Worm (Caenorhabditis elegans) whole organism, L1 larva: Measurements from ENCODE around the gene ZC513.3.
A peak's percentile ranks its signal among the peaks of the same experiment; 100 is the strongest.

ENCODE experiments used
- C16A3.4 ChIP-seq: fragments of 150-350 bp; optimal IDR thresholded peaks from 2 replicates; lab custom pipeline; 2014; ENCODE audit warnings: missing biosample characterization, missing genetic modification characterization
- F16B12.6 ChIP-seq: fragments of 150-350 bp; optimal IDR thresholded peaks from 2 replicates; lab custom pipeline; 2014; ENCODE audit warnings: missing biosample characterization, missing genetic modification characterization
- Y116A8C.19 ChIP-seq: sonication (generic microtip); optimal IDR thresholded peaks from 2 replicates; lab custom pipeline; 2016; ENCODE audit warnings: missing compliant biosample characterization, missing genetic modification characterization, borderline replicate concordance
- aly-2 ChIP-seq: fragments of 150-350 bp; optimal IDR thresholded peaks from 2 replicates; lab custom pipeline; 2014; ENCODE audit warnings: missing biosample characterization, missing genetic modification characterization
- ama-1 ChIP-seq: fragments of 150-350 bp; optimal IDR thresholded peaks from 2 replicates; lab custom pipeline; 2014
- blmp-1 ChIP-seq: fragments of 150-350 bp; optimal IDR thresholded peaks from 2 replicates; lab custom pipeline; 2014; ENCODE audit warnings: missing biosample characterization, missing genetic modification characterization
- ceh-88 ChIP-seq: fragments of 200-800 bp; sonication (Bioruptor generic); IDR thresholded peaks from 2 replicates; pipeline ENCODE4 v1.3.6; 2022; ENCODE audit warnings: missing genetic modification characterization, missing compliant biosample characterization
- ces-1 ChIP-seq: fragments of 150-350 bp; optimal IDR thresholded peaks from 2 replicates; lab custom pipeline; 2014; ENCODE audit warnings: missing biosample characterization, missing genetic modification reagents, missing genetic modification characterization
- dpl-1 ChIP-seq, 3 experiments: fragments of 150-350 bp in 2 of 3; sonication (generic microtip) in 1 of 3; optimal IDR thresholded peaks; 2 replicates each; lab custom pipeline; 2014 to 2017; ENCODE audit warnings: missing biosample characterization in 3 of 3, missing genetic modification characterization in 3 of 3, missing genetic modification reagents in 3 of 3
- dsc-1 ChIP-seq: sonication (generic microtip); optimal IDR thresholded peaks from 2 replicates; lab custom pipeline; 2016; ENCODE audit warnings: mild to moderate bottlenecking, missing genetic modification characterization, missing compliant biosample characterization
- efl-1 ChIP-seq, 4 experiments: fragments of 150-350 bp; optimal IDR thresholded peaks in 3 of 4; peaks in 1 of 4; 1 replicate in 1 of 4; 2 replicates in 3 of 4; lab custom pipeline; 2014; ENCODE audit warnings: missing biosample characterization in 2 of 4, missing genetic modification characterization in 2 of 4, missing genetic modification reagents in 2 of 4
- egl-13 ChIP-seq: sonication (generic microtip); optimal IDR thresholded peaks from 2 replicates; lab custom pipeline; 2016; ENCODE audit warnings: missing genotype, missing genetic modification reagents, missing genetic modification characterization, missing compliant biosample characterization
- egl-27 ChIP-seq, 2 experiments: fragments of 150-350 bp in 1 of 2; sonication (generic microtip); optimal IDR thresholded peaks; 3 replicates each; lab custom pipeline; 2017 to 2018; ENCODE audit warnings: missing biosample characterization in 2 of 2, missing genetic modification characterization in 2 of 2, missing genetic modification reagents in 2 of 2
- elt-2 ChIP-seq: sonication (generic microtip); optimal IDR thresholded peaks from 2 replicates; lab custom pipeline; 2016; ENCODE audit warnings: missing genetic modification characterization, mild to moderate bottlenecking, inconsistent platforms, missing compliant biosample characterization, missing genetic modification reagents
- elt-3 ChIP-seq, 6 experiments: fragments of 150-350 bp in 1 of 6; sonication (generic microtip); optimal IDR thresholded peaks; 2 replicates each; lab custom pipeline; 2017 to 2018; ENCODE audit warnings: missing biosample characterization in 6 of 6, missing genetic modification characterization in 6 of 6, inconsistent platforms in 1 of 6
- fkh-4 ChIP-seq: sonication (generic microtip); optimal IDR thresholded peaks from 2 replicates; lab custom pipeline; 2016; ENCODE audit warnings: missing compliant biosample characterization, missing genetic modification characterization, borderline replicate concordance
- fkh-8 ChIP-seq: sonication (generic microtip); optimal IDR thresholded peaks from 2 replicates; lab custom pipeline; 2016; ENCODE audit warnings: mild to moderate bottlenecking, missing genetic modification characterization, missing compliant biosample characterization
- fos-1 ChIP-seq: fragments of 150-350 bp; optimal IDR thresholded peaks from 2 replicates; lab custom pipeline; 2014; ENCODE audit warnings: missing biosample characterization, missing genetic modification characterization
- grh-1 ChIP-seq: fragments of 200-800 bp; sonication (Bioruptor generic); IDR thresholded peaks from 2 replicates; pipeline ENCODE4 v1.3.6; 2022; ENCODE audit warnings: missing genetic modification reagents, missing genetic modification characterization, missing compliant biosample characterization
- hlh-4 ChIP-seq: sonication (generic microtip); optimal IDR thresholded peaks from 2 replicates; lab custom pipeline; 2016; ENCODE audit warnings: mild to moderate bottlenecking, missing genetic modification characterization, missing compliant biosample characterization
- hpl-2 ChIP-seq: fragments of 150-350 bp; optimal IDR thresholded peaks from 2 replicates; lab custom pipeline; 2014; ENCODE audit warnings: missing biosample characterization, missing genetic modification reagents, missing genetic modification characterization
- isw-1 ChIP-seq: fragments of 200-800 bp; sonication (Bioruptor generic); IDR thresholded peaks from 2 replicates; pipeline ENCODE4 v1.3.6; 2022; ENCODE audit warnings: missing genetic modification characterization, missing compliant biosample characterization
- jun-1 ChIP-seq: fragments of 150-350 bp; optimal IDR thresholded peaks from 2 replicates; lab custom pipeline; 2014; ENCODE audit warnings: missing biosample characterization, missing genetic modification reagents, missing genetic modification characterization
- lin-14 ChIP-seq: fragments of 200-800 bp; sonication (Bioruptor generic); optimal IDR thresholded peaks from 2 replicates; lab custom pipeline; 2018; ENCODE audit warnings: mild to moderate bottlenecking, missing genetic modification characterization, moderate library complexity, missing compliant biosample characterization
- lin-35 ChIP-seq, 2 experiments: fragments of 150-350 bp; optimal IDR thresholded peaks; 2 replicates each; lab custom pipeline; 2014; ENCODE audit warnings: missing biosample characterization in 2 of 2, missing genetic modification characterization in 2 of 2, missing genetic modification reagents in 2 of 2
- mef-2 ChIP-seq: fragments of 150-350 bp; optimal IDR thresholded peaks from 2 replicates; lab custom pipeline; 2014; ENCODE audit warnings: missing biosample characterization, missing genetic modification characterization
- mep-1 ChIP-seq: fragments of 150-350 bp; optimal IDR thresholded peaks from 2 replicates; lab custom pipeline; 2014; ENCODE audit warnings: missing biosample characterization, missing genetic modification characterization
- nhr-11 ChIP-seq: fragments of 150-350 bp; optimal IDR thresholded peaks from 2 replicates; lab custom pipeline; 2014; ENCODE audit warnings: missing biosample characterization, missing genetic modification characterization
- nhr-12 ChIP-seq: sonication (generic microtip); optimal IDR thresholded peaks from 2 replicates; lab custom pipeline; 2017; ENCODE audit warnings: missing biosample characterization, missing genetic modification characterization
- nhr-20 ChIP-seq: sonication (generic microtip); optimal IDR thresholded peaks from 2 replicates; lab custom pipeline; 2016; ENCODE audit warnings: mild to moderate bottlenecking, missing genetic modification characterization, missing compliant biosample characterization
- nhr-237 ChIP-seq: fragments of 150-350 bp; optimal IDR thresholded peaks from 2 replicates; lab custom pipeline; 2014; ENCODE audit warnings: missing biosample characterization, missing genetic modification characterization
- nhr-28 ChIP-seq: fragments of 150-350 bp; optimal IDR thresholded peaks from 2 replicates; lab custom pipeline; 2014; ENCODE audit warnings: missing biosample characterization, missing genetic modification characterization
- nhr-76 ChIP-seq: sonication (generic microtip); optimal IDR thresholded peaks from 2 replicates; lab custom pipeline; 2017; ENCODE audit warnings: missing biosample characterization, missing genetic modification characterization
- nhr-85 ChIP-seq: sonication (generic microtip); peaks from one replicate; lab custom pipeline; 2016; ENCODE audit warnings: missing genetic modification characterization, inconsistent platforms, missing compliant biosample characterization
- pqm-1 ChIP-seq: sonication (generic microtip); optimal IDR thresholded peaks from 3 replicates; lab custom pipeline; 2017; ENCODE audit warnings: missing biosample characterization, missing genetic modification characterization
- snpc-4 ChIP-seq: fragments of 150-350 bp; optimal IDR thresholded peaks from 2 replicates; lab custom pipeline; 2014; ENCODE audit warnings: missing biosample characterization, missing genetic modification characterization
- swsn-7 ChIP-seq: sonication (generic microtip); optimal IDR thresholded peaks from 2 replicates; lab custom pipeline; 2016; ENCODE audit warnings: missing genetic modification characterization, missing compliant biosample characterization
- tbx-2 ChIP-seq: sonication (generic microtip); optimal IDR thresholded peaks from 2 replicates; lab custom pipeline; 2016; ENCODE audit warnings: missing genetic modification characterization, missing compliant biosample characterization
- tlp-1 ChIP-seq: fragments of 150-350 bp; optimal IDR thresholded peaks from 2 replicates; lab custom pipeline; 2014; ENCODE audit warnings: missing biosample characterization, missing genetic modification characterization
- unc-130 ChIP-seq: fragments of 150-350 bp; optimal IDR thresholded peaks from 2 replicates; lab custom pipeline; 2017; ENCODE audit warnings: missing biosample characterization, missing genetic modification characterization, inconsistent platforms
- unc-86 ChIP-seq: sonication (generic microtip); optimal IDR thresholded peaks from 2 replicates; lab custom pipeline; 2016; ENCODE audit warnings: missing genetic modification characterization, missing compliant biosample characterization
- vab-15 ChIP-seq: sonication (generic microtip); optimal IDR thresholded peaks from 2 replicates; lab custom pipeline; 2017; ENCODE audit warnings: missing genotype, mild to moderate bottlenecking, missing genetic modification characterization, missing compliant biosample characterization
- xbp-1 ChIP-seq: sonication (generic microtip); optimal IDR thresholded peaks from 2 replicates; lab custom pipeline; 2016; ENCODE audit warnings: missing genetic modification characterization, missing compliant biosample characterization
- ztf-4 ChIP-seq: fragments of 150-350 bp; optimal IDR thresholded peaks from 2 replicates; lab custom pipeline; 2014; ENCODE audit warnings: missing biosample characterization, missing genetic modification characterization

Gene ZC513.3

ce11 chrV:8014710-8015314 is 32.0 kb upstream of the ZC513.3 start:
- TF ChIP-seq snpc-4 (tag; lab: Kevin White, UChicago) = peak; percentile 67

ce11 chrV:8016928-8017327 is 29.9 kb upstream of the ZC513.3 start, which contains the start of gene sptl-2:
sptl-2 (plus strand) TSS chrV:8017207.
- TF ChIP-seq xbp-1 = no peak
- TF ChIP-seq mep-1 (tag; lab: Kevin White, UChicago) = no peak
- no peak for TF ChIP-seq pqm-1 (tag; lab: Kevin White, UChicago)
- TF ChIP-seq dsc-1 (tag; lab: Kevin White, UChicago) = no peak
- no peak for TF ChIP-seq C16A3.4 (tag; lab: Kevin White, UChicago)
- no peak for TF ChIP-seq hpl-2 (GFP tag; lab: Kevin White, UChicago)
- no peak for TF ChIP-seq unc-86 (tag; lab: Kevin White, UChicago)
- no peak for TF ChIP-seq lin-14
- TF ChIP-seq unc-130 (tag; lab: Kevin White, UChicago) = no peak
- no peak for TF ChIP-seq aly-2 (tag; lab: Kevin White, UChicago)
- no peak for TF ChIP-seq dpl-1 (GFP tag; optimal IDR thresholded peaks at IDR 0.05; lab: Kevin White, UChicago)
- TF ChIP-seq F16B12.6 (tag; lab: Kevin White, UChicago) = no peak

DNA sequence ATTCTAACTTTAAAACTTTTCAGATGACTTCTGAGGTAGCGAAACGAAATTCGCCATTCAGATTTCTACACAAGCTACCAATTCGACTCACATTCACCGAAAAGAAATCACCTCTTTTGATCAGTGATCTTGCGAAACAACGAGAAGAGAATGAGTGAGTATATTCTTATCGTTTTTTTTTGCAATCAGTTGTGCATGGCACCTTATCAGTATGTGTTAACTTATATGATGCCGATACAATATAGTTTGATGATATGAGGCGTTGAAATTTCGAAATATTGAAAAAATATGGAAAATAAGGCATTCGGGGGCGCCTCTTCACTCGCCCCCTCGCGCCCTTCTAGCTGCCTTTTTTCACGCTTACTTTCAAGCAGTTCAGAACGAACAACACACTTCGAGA is 28.9 kb upstream of the ZC513.3 start:
- no peak for TF ChIP-seq nhr-11
- no peak for TF ChIP-seq mef-2 (tag; lab: Kevin White, UChicago)
- no peak for TF ChIP-seq dsc-1 (tag; lab: Kevin White, UChicago)
- no peak for TF ChIP-seq nhr-28 (tag; lab: Kevin White, UChicago)
- no peak for TF ChIP-seq ama-1 (lab: Kevin White, UChicago)
- TF ChIP-seq blmp-1 (tag; lab: Kevin White, UChicago) = no peak
- TF ChIP-seq elt-3 (tag; optimal IDR thresholded peaks at IDR 0.05; lab: Kevin White, UChicago) = no peak
- no peak for TF ChIP-seq egl-27 (tag; optimal IDR thresholded peaks at IDR 0.05; lab: Kevin White, UChicago)
- no peak for TF ChIP-seq nhr-237
- peak; percentile 14 for TF ChIP-seq jun-1
- no peak for TF ChIP-seq unc-86 (tag; lab: Kevin White, UChicago)
- no peak for TF ChIP-seq mep-1 (tag; lab: Kevin White, UChicago)
- TF ChIP-seq C16A3.4 (tag; lab: Kevin White, UChicago) = no peak
- no peak for TF ChIP-seq fkh-8 (tag; lab: Kevin White, UChicago)
- no peak for TF ChIP-seq fkh-4 (tag; lab: Kevin White, UChicago)
- TF ChIP-seq elt-2 = peak; percentile 75
- no peak for TF ChIP-seq ztf-4 (tag; lab: Kevin White, UChicago)
- no peak for TF ChIP-seq swsn-7 (tag; lab: Kevin White, UChicago)
- TF ChIP-seq tbx-2 (tag; lab: Kevin White, UChicago) = no peak
- TF ChIP-seq nhr-85 (tag; lab: Kevin White, UChicago) = no peak
- TF ChIP-seq nhr-12 (tag; lab: Kevin White, UChicago) = no peak
- no peak for TF ChIP-seq efl-1 (optimal IDR thresholded peaks at IDR 0.05; lab: Kevin White, UChicago)
- no peak for TF ChIP-seq efl-1 (GFP tag; optimal IDR thresholded peaks at IDR 0.05 in 1 of 2; lab: Kevin White, UChicago)
- TF ChIP-seq ceh-88 (GFP tag; lab: Robert Waterston, UW) = no peak
- no peak for TF ChIP-seq ces-1 (GFP tag; lab: Kevin White, UChicago)
- no peak for TF ChIP-seq isw-1
- TF ChIP-seq egl-13 (tag; lab: Kevin White, UChicago) = no peak
- no peak for TF ChIP-seq nhr-76 (tag; lab: Kevin White, UChicago)
- peak; percentile 67 for TF ChIP-seq pqm-1 (tag; lab: Kevin White, UChicago)
- TF ChIP-seq fos-1 (tag; lab: Kevin White, UChicago) = no peak
- TF ChIP-seq nhr-20 (tag; lab: Kevin White, UChicago) = peak; percentile 43
- no peak for TF ChIP-seq vab-15 (tag; lab: Kevin White, UChicago)
- peak; percentile 58 for TF ChIP-seq tlp-1 (tag; lab: Kevin White, UChicago)
- peak in 1 of 2 experiments; percentile 23 for TF ChIP-seq lin-35 (GFP tag; optimal IDR thresholded peaks at IDR 0.05; lab: Kevin White, UChicago)
- no peak for TF ChIP-seq hlh-4
- no peak for TF ChIP-seq grh-1 (GFP tag; lab: Robert Waterston, UW)
- no peak for TF ChIP-seq Y116A8C.19
- TF ChIP-seq, all 84 proteins: peak for 6
